Fruit fly (Drosophila melanogaster) whole organism, embryonic: ENCODE results near the gene CG42828.
A peak's percentile ranks its signal among the peaks of the same experiment; 100 is the strongest.

Experiments used
- ATbp ChIP-seq: fragments of 200-800 bp; sonication (Bioruptor generic); optimal IDR thresholded peaks from 2 replicates; lab custom pipeline; 2017; ENCODE audit warnings: missing biosample characterization, mild to moderate bottlenecking, missing genetic modification characterization, missing genetic modification reagents
- Atf3 ChIP-seq: fragments of 200-800 bp; sonication (Bioruptor generic); optimal IDR thresholded peaks from 3 replicates; lab custom pipeline; 2016; ENCODE audit warnings: missing biosample characterization, missing genetic modification characterization
- CG10565 ChIP-seq: fragments of 200-800 bp; sonication (Bioruptor generic); optimal IDR thresholded peaks from 3 replicates; lab custom pipeline; 2016; ENCODE audit warnings: missing biosample characterization, mild to moderate bottlenecking, missing genetic modification characterization
- CG11247 ChIP-seq: fragments of 200-800 bp; sonication (Bioruptor generic); IDR thresholded peaks from 2 replicates; pipeline ENCODE4 v1.3.6; 2022; ENCODE audit warnings: missing biosample characterization, missing genetic modification characterization
- CG12104 ChIP-seq: fragments of 200-800 bp; sonication (Bioruptor generic); optimal IDR thresholded peaks from 3 replicates; lab custom pipeline; 2016; ENCODE audit warnings: missing biosample characterization, missing genetic modification characterization
- CG13296 ChIP-seq: fragments of 200-800 bp; sonication (Bioruptor generic); optimal IDR thresholded peaks from 3 replicates; lab custom pipeline; 2018; ENCODE audit warnings: missing biosample characterization, mild to moderate bottlenecking, missing genetic modification characterization
- CG15269 ChIP-seq: fragments of 200-800 bp; sonication (Bioruptor generic); optimal IDR thresholded peaks from 2 replicates; lab custom pipeline; 2018; ENCODE audit warnings: missing biosample characterization, mild to moderate bottlenecking, missing genetic modification characterization, moderate library complexity
- CG15696 ChIP-seq: fragments of 200-800 bp; sonication (Bioruptor generic); optimal IDR thresholded peaks from 2 replicates; lab custom pipeline; 2019; ENCODE audit warnings: missing biosample characterization, mild to moderate bottlenecking, missing genetic modification characterization, moderate library complexity
- CG16863 ChIP-seq: fragments of 200-800 bp; sonication (Bioruptor generic); optimal IDR thresholded peaks from 3 replicates; lab custom pipeline; 2016; ENCODE audit warnings: missing biosample characterization, missing genetic modification characterization
- CG18476 ChIP-seq: fragments of 200-800 bp; sonication (Bioruptor generic); optimal IDR thresholded peaks from 2 replicates; lab custom pipeline; 2016; ENCODE audit warnings: missing biosample characterization, mild to moderate bottlenecking, missing genetic modification characterization
- CG2199 ChIP-seq: fragments of 200-800 bp; sonication (Bioruptor generic); IDR thresholded peaks from 3 replicates; pipeline ENCODE4 v1.3.6; 2022; ENCODE audit warnings: missing biosample characterization, missing genetic modification characterization
- CG2875 ChIP-seq: fragments of 200-800 bp; sonication (Bioruptor generic); optimal IDR thresholded peaks from 2 replicates; lab custom pipeline; 2017; ENCODE audit warnings: missing biosample characterization, mild to moderate bottlenecking, missing genetic modification characterization, missing genetic modification reagents
- CG32532 ChIP-seq: fragments of 200-800 bp; sonication (Bioruptor generic); IDR thresholded peaks from 2 replicates; pipeline ENCODE4 v1.3.6; 2022; ENCODE audit warnings: missing biosample characterization, missing genetic modification characterization
- CG33557 ChIP-seq: fragments of 200-800 bp; sonication (Bioruptor generic); optimal IDR thresholded peaks from 2 replicates; lab custom pipeline; 2019; ENCODE audit warnings: missing biosample characterization, mild to moderate bottlenecking, missing genetic modification characterization, moderate library complexity
- CG4328 ChIP-seq: fragments of 200-800 bp; sonication (Bioruptor generic); optimal IDR thresholded peaks from 3 replicates; lab custom pipeline; 2017; ENCODE audit warnings: missing biosample characterization, missing genetic modification reagents, missing genetic modification characterization
- CG4854 ChIP-seq: fragments of 200-800 bp; sonication (Bioruptor generic); optimal IDR thresholded peaks from 2 replicates; lab custom pipeline; 2016; ENCODE audit warnings: missing biosample characterization, missing genetic modification characterization, inconsistent platforms
- CG5953 ChIP-seq: fragments of 200-800 bp; sonication (Bioruptor generic); IDR thresholded peaks from 2 replicates; pipeline ENCODE4 v1.3.6; 2022; ENCODE audit warnings: missing biosample characterization, missing genetic modification characterization
- CG7987 ChIP-seq: fragments of 200-800 bp; sonication (Bioruptor generic); optimal IDR thresholded peaks from 2 replicates; lab custom pipeline; 2018; ENCODE audit warnings: missing biosample characterization, mild to moderate bottlenecking, missing genetic modification characterization, moderate library complexity
- CG8290 ChIP-seq, 3 experiments: fragments of 200-800 bp; sonication (Bioruptor generic); optimal IDR thresholded peaks; 2 replicates each; lab custom pipeline; 2016 to 2019; ENCODE audit warnings: missing biosample characterization in 3 of 3, missing genetic modification characterization in 3 of 3, mild to moderate bottlenecking in 2 of 3, moderate library complexity in 1 of 3
- CG9727 ChIP-seq: fragments of 200-800 bp; sonication (Bioruptor generic); optimal IDR thresholded peaks from 3 replicates; lab custom pipeline; 2017; ENCODE audit warnings: missing biosample characterization, mild to moderate bottlenecking, missing genetic modification characterization
- CTCF ChIP-seq: fragments of 200-800 bp; sonication (Bioruptor generic); optimal IDR thresholded peaks from 2 replicates; lab custom pipeline; 2017; ENCODE audit warnings: missing biosample characterization, mild to moderate bottlenecking, missing genetic modification characterization, moderate library complexity
- HmgD ChIP-seq: fragments of 200-800 bp; sonication (Bioruptor generic); optimal IDR thresholded peaks from 3 replicates; lab custom pipeline; 2016; ENCODE audit warnings: missing biosample characterization, missing genetic modification characterization
- Hr3 ChIP-seq: fragments of 200-800 bp; sonication (Bioruptor generic); optimal IDR thresholded peaks from 3 replicates; lab custom pipeline; 2016; ENCODE audit warnings: missing biosample characterization, missing genetic modification characterization
- Lhr ChIP-seq: fragments of 200-800 bp; sonication (Bioruptor generic); optimal IDR thresholded peaks from 3 replicates; lab custom pipeline; 2017; ENCODE audit warnings: mild to moderate bottlenecking, missing biosample characterization, missing genetic modification reagents, missing genetic modification characterization
- Med ChIP-seq: fragments of 200-800 bp; sonication (Bioruptor generic); peaks from one replicate; lab custom pipeline; 2016; ENCODE audit warnings: missing biosample characterization, missing genetic modification characterization, mild to moderate bottlenecking, inconsistent platforms, moderate library complexity
- NfI ChIP-seq: fragments of 200-800 bp; sonication (Bioruptor generic); optimal IDR thresholded peaks from 3 replicates; lab custom pipeline; 2018; ENCODE audit warnings: missing biosample characterization, mild to moderate bottlenecking, missing genetic modification characterization, moderate library complexity
- PHDP ChIP-seq: fragments of 200-800 bp; sonication (Bioruptor generic); optimal IDR thresholded peaks from 3 replicates; lab custom pipeline; 2018; ENCODE audit warnings: missing biosample characterization, mild to moderate bottlenecking, missing genetic modification characterization, moderate library complexity
- ap ChIP-seq: fragments of 200-800 bp; sonication (Bioruptor generic); IDR thresholded peaks from 2 replicates; pipeline ENCODE4 v1.3.6; 2022; ENCODE audit warnings: missing biosample characterization, missing genetic modification characterization
- bowl ChIP-seq: fragments of 200-800 bp; sonication (Bioruptor generic); IDR thresholded peaks from 2 replicates; pipeline ENCODE4 v1.3.6; 2022; ENCODE audit warnings: missing biosample characterization, missing genetic modification characterization
- bsh ChIP-seq, 2 experiments: fragments of 200-800 bp; sonication (Bioruptor generic); optimal IDR thresholded peaks; 2 replicates each; lab custom pipeline; 2017 to 2018; ENCODE audit warnings: mild to moderate bottlenecking in 2 of 2, missing biosample characterization in 2 of 2, missing genetic modification characterization in 2 of 2, moderate library complexity in 1 of 2
- cas ChIP-seq: fragments of 200-800 bp; sonication (Bioruptor generic); IDR thresholded peaks from 2 replicates; pipeline ENCODE4 v1.3.6; 2022; ENCODE audit warnings: missing biosample characterization, missing genetic modification characterization
- chn ChIP-seq: fragments of 200-800 bp; sonication (Bioruptor generic); optimal IDR thresholded peaks from 2 replicates; lab custom pipeline; 2016; ENCODE audit warnings: missing biosample characterization, missing genetic modification characterization
- ci ChIP-seq: fragments of 200-800 bp; sonication (Bioruptor generic); IDR thresholded peaks from 3 replicates; pipeline ENCODE4 v1.3.6; 2022; ENCODE audit warnings: missing biosample characterization, missing genetic modification characterization
- en ChIP-seq: fragments of 200-800 bp; sonication (Bioruptor generic); optimal IDR thresholded peaks from 2 replicates; lab custom pipeline; 2016; ENCODE audit warnings: missing biosample characterization, missing genetic modification characterization
- ewg ChIP-seq: fragments of 200-800 bp; sonication (Bioruptor generic); optimal IDR thresholded peaks from 3 replicates; lab custom pipeline; 2017; ENCODE audit warnings: mild to moderate bottlenecking, missing biosample characterization, missing genetic modification reagents, missing genetic modification characterization
- fu2 ChIP-seq: fragments of 200-800 bp; sonication (Bioruptor generic); optimal IDR thresholded peaks from 2 replicates; lab custom pipeline; 2016; ENCODE audit warnings: missing biosample characterization, missing genetic modification characterization
- jing ChIP-seq: fragments of 200-800 bp; sonication (Bioruptor generic); optimal IDR thresholded peaks from 2 replicates; lab custom pipeline; 2018; ENCODE audit warnings: missing biosample characterization, mild to moderate bottlenecking, missing genetic modification characterization
- klu ChIP-seq: fragments of 200-800 bp; sonication (Bioruptor generic); IDR thresholded peaks from 2 replicates; pipeline ENCODE4 v1.3.6; 2022; ENCODE audit warnings: missing biosample characterization, missing genetic modification characterization
- lola ChIP-seq, 3 experiments: fragments of >200 bp in 2 of 3; fragments of 200-800 bp in 1 of 3; sonication (Bioruptor generic) in 1 of 3; optimal IDR thresholded peaks; 2 replicates each; lab custom pipeline; 2017 to 2019; ENCODE audit warnings: missing biosample characterization in 3 of 3, missing genetic modification characterization in 3 of 3, mild to moderate bottlenecking in 1 of 3, moderate library complexity in 1 of 3
- nmo ChIP-seq: fragments of 200-800 bp; sonication (Bioruptor generic); optimal IDR thresholded peaks from 2 replicates; lab custom pipeline; 2018; ENCODE audit warnings: missing biosample characterization, mild to moderate bottlenecking, missing genetic modification characterization, moderate library complexity
- onecut ChIP-seq: fragments of 200-800 bp; sonication (Bioruptor generic); IDR thresholded peaks from 2 replicates; pipeline ENCODE4 v1.3.6; 2022; ENCODE audit warnings: missing biosample characterization, missing genetic modification characterization
- p53 ChIP-seq: fragments of 200-800 bp; sonication (Bioruptor generic); optimal IDR thresholded peaks from 2 replicates; lab custom pipeline; 2016; ENCODE audit warnings: missing biosample characterization, missing genetic modification characterization
- pita ChIP-seq: fragments of 200-800 bp; sonication (Bioruptor generic); optimal IDR thresholded peaks from 2 replicates; lab custom pipeline; 2017; ENCODE audit warnings: missing biosample characterization, mild to moderate bottlenecking, missing genetic modification characterization
- salm ChIP-seq: fragments of 200-800 bp; sonication (Bioruptor generic); optimal IDR thresholded peaks from 2 replicates; lab custom pipeline; 2018; ENCODE audit warnings: missing biosample characterization, mild to moderate bottlenecking, missing genetic modification characterization
- sens ChIP-seq: fragments of 200-800 bp; sonication (Bioruptor generic); peaks from one replicate; lab custom pipeline; 2016; ENCODE audit warnings: missing biosample characterization, missing genetic modification characterization
- slbo ChIP-seq: fragments of 200-800 bp; sonication (Bioruptor generic); IDR thresholded peaks from 2 replicates; pipeline ENCODE4 v1.3.6; 2022; ENCODE audit warnings: missing biosample characterization, missing genetic modification characterization
- toy ChIP-seq: fragments of 200-800 bp; sonication (Bioruptor generic); IDR thresholded peaks from 2 replicates; pipeline ENCODE4 v1.3.6; 2022; ENCODE audit warnings: missing biosample characterization, missing genetic modification characterization
- ttk ChIP-seq: fragments of 200-800 bp; sonication (Bioruptor generic); IDR thresholded peaks from 2 replicates; pipeline ENCODE4 v2.1.2; 2022; ENCODE audit warnings: missing biosample characterization, missing genetic modification characterization
- unc-4 ChIP-seq: fragments of 200-800 bp; sonication (Bioruptor generic); IDR thresholded peaks from 2 replicates; pipeline ENCODE4 v1.3.6; 2022; ENCODE audit warnings: missing biosample characterization, missing genetic modification characterization; ENCODE audit not compliant: partially characterized antibody
- zf30C ChIP-seq: fragments of 200-800 bp; sonication (Bioruptor generic); optimal IDR thresholded peaks from 3 replicates; lab custom pipeline; 2018; ENCODE audit warnings: missing biosample characterization, mild to moderate bottlenecking, missing genetic modification characterization

The CG42828 gene

DNA sequence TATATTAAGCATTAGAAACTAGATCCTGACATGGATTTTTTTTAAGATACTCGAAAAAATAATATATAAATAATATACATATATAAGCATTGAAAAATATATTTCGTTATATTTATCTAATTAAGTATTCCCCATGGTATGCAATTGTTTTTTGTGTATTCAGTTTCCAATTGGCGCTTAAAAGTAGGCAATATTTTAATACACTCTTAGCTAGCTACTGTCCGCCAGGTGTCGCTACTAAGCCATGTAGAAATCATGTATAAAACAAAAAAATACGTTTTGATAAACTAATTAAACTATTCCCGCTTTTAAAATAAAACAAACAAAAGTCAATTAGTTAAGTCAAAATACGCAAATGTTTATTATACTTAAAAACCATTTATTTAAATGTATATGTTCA, 42.2 kb upstream of the CG42828 start (continued):
- TF ChIP-seq ttk (GFP tag; lab: Robert Waterston, UW) (0 out of 2 replicates have a peak, but pooled peaks have one; percentile 19), CG16863 (GFP tag; lab: Kevin White, UChicago) (no peak), CG32532 (peak; percentile 48; the same call in 1 of the 2 replicates), ap (0 out of 2 replicates have a peak, but pooled peaks have one; percentile 13), Med (GFP tag; lab: Kevin White, UChicago) (peak; percentile 94), CG15269 (peak; percentile 53), zf30C (GFP tag; lab: Kevin White, UChicago) (peak; percentile 25), pita (GFP tag; lab: Kevin White, UChicago) (no peak), CG5953 (GFP tag; lab: Robert Waterston, UW) (no peak), klu (no peak), ewg (GFP tag; lab: Kevin White, UChicago) (peak; percentile 47), CG11247 (GFP tag; lab: Robert Waterston, UW) (0 out of 2 replicates have a peak, but pooled peaks have one; percentile 7), CG33557 (GFP tag; lab: Kevin White, UChicago) (peak; percentile 65), ci (peak; percentile 75; the same call in 2 of the 3 replicates), CG9727 (GFP tag; lab: Kevin White, UChicago) (peak; percentile 43), CG12104 (GFP tag; lab: Kevin White, UChicago) (peak; percentile 79), CG18476 (GFP tag; lab: Kevin White, UChicago) (peak; percentile 36), salm (peak; percentile 4), CG15696 (tag; lab: Kevin White, UChicago) (peak; percentile 74), chn (GFP tag; lab: Kevin White, UChicago) (peak; percentile 50), Atf3 (peak; percentile 16), CG2875 (GFP tag; lab: Kevin White, UChicago) (peak; percentile 28), onecut (GFP tag; lab: Robert Waterston, UW) (peak; percentile 53), nmo (GFP tag; lab: Kevin White, UChicago) (peak; percentile 31), Lhr (GFP tag; lab: Kevin White, UChicago) (peak; percentile 57), en (GFP tag; lab: Kevin White, UChicago) (no peak), unc-4 (no peak), Hr3 (peak; percentile 30), fu2 (no peak), CG4854 (GFP tag; lab: Kevin White, UChicago) (peak; percentile 41), CTCF (GFP tag; lab: Kevin White, UChicago) (peak; percentile 98), lola (GFP tag; optimal IDR thresholded peaks at IDR 0.05; lab: Kevin White, UChicago) (no peak), toy (no peak), NfI (GFP tag; lab: Kevin White, UChicago) (peak; percentile 77), cas (GFP tag; lab: Robert Waterston, UW) (no peak), bowl (no peak), PHDP (tag; lab: Kevin White, UChicago) (peak; percentile 72), slbo (GFP tag; lab: Robert Waterston, UW) (peak; percentile 47; the same call in 1 of the 2 replicates), bsh (GFP tag; optimal IDR thresholded peaks at IDR 0.05; lab: Kevin White, UChicago) (peak in 1 of 2 experiments; percentile 61), p53 (no peak), CG8290 (GFP tag; optimal IDR thresholded peaks at IDR 0.05; lab: Kevin White, UChicago) (peak; percentile 47), CG8290 (tag; optimal IDR thresholded peaks at IDR 0.05; lab: Kevin White, UChicago) (peak in 1 of 2 experiments; percentile 63), ATbp (GFP tag; lab: Kevin White, UChicago) (peak; percentile 21), sens (GFP tag; lab: Kevin White, UChicago) (peak; percentile 89), CG4328 (peak; percentile 48), CG7987 (GFP tag; lab: Kevin White, UChicago) (peak; percentile 86), jing (peak; percentile 33), CG10565 (GFP tag; lab: Kevin White, UChicago) (no peak), CG2199 (GFP tag; lab: Robert Waterston, UW) (peak; percentile 68; the same call in 2 of the 3 replicates), HmgD (no peak), CG13296 (GFP tag; lab: Kevin White, UChicago) (peak; percentile 45)
